Fruit fly (Drosophila melanogaster) whole organism, embryonic: ENCODE data around the gene CG14232.

Source experiments
- Awh ChIP-seq: fragments of 200-800 bp; sonication (Bioruptor generic); IDR thresholded peaks from 2 replicates; pipeline ENCODE4, ENCODE4 v1.3.6; 2022; ENCODE audit warnings: missing biosample characterization, missing genetic modification characterization
- BtbVII ChIP-seq: fragments of 200-800 bp; sonication (Bioruptor generic); optimal IDR thresholded peaks from 3 replicates; lab custom pipeline; 2017; ENCODE audit warnings: missing biosample characterization, mild to moderate bottlenecking, missing genetic modification characterization
- CG1024 ChIP-seq: fragments of 200-800 bp; sonication (Bioruptor generic); IDR thresholded peaks from 2 replicates; pipeline ENCODE4 v1.3.6; 2022; ENCODE audit warnings: missing biosample characterization, missing genetic modification characterization
- CG10267 ChIP-seq: fragments of 200-800 bp; sonication (Bioruptor generic); optimal IDR thresholded peaks from 2 replicates; lab custom pipeline; 2018; ENCODE audit warnings: missing biosample characterization, mild to moderate bottlenecking, missing genetic modification characterization, moderate library complexity
- CG11456 ChIP-seq: fragments of 200-800 bp; sonication (Bioruptor generic); IDR thresholded peaks from 3 replicates; pipeline ENCODE4 v1.3.6; 2022; ENCODE audit warnings: missing biosample characterization, missing genetic modification characterization
- CG12071 ChIP-seq: fragments of 200-800 bp; sonication (Bioruptor generic); optimal IDR thresholded peaks from 3 replicates; lab custom pipeline; 2018; ENCODE audit warnings: missing biosample characterization, mild to moderate bottlenecking, missing genetic modification characterization
- CG12219 ChIP-seq: fragments of 200-800 bp; sonication (Bioruptor generic); optimal IDR thresholded peaks from 3 replicates; lab custom pipeline; 2018; ENCODE audit warnings: missing biosample characterization, mild to moderate bottlenecking, missing genetic modification characterization
- CG12769 ChIP-seq: fragments of 200-800 bp; sonication (Bioruptor generic); optimal IDR thresholded peaks from 2 replicates; lab custom pipeline; 2019; ENCODE audit warnings: missing biosample characterization, mild to moderate bottlenecking, missing genetic modification characterization, moderate library complexity
- CG13775 ChIP-seq: fragments of 200-800 bp; sonication (Bioruptor generic); optimal IDR thresholded peaks from 3 replicates; lab custom pipeline; 2017; ENCODE audit warnings: missing biosample characterization, mild to moderate bottlenecking, missing genetic modification characterization
- CG15479 ChIP-seq: fragments of 200-800 bp; sonication (Bioruptor generic); optimal IDR thresholded peaks from 3 replicates; lab custom pipeline; 2019; ENCODE audit warnings: missing biosample characterization, mild to moderate bottlenecking, missing genetic modification characterization, moderate library complexity
- CG16813 ChIP-seq: fragments of 200-800 bp; sonication (Bioruptor generic); IDR thresholded peaks from 3 replicates; pipeline ENCODE4 v1.3.6; 2022; ENCODE audit warnings: missing biosample characterization, missing genetic modification characterization; ENCODE audit not compliant: partially characterized antibody
- CG1792 ChIP-seq: fragments of 200-800 bp; sonication (Bioruptor generic); optimal IDR thresholded peaks from 2 replicates; lab custom pipeline; 2016; ENCODE audit warnings: missing biosample characterization, missing genetic modification characterization
- CG2199 ChIP-seq: fragments of 200-800 bp; sonication (Bioruptor generic); IDR thresholded peaks from 3 replicates; pipeline ENCODE4 v1.3.6; 2022; ENCODE audit warnings: missing biosample characterization, missing genetic modification characterization
- CG2678 ChIP-seq: fragments of 200-800 bp; sonication (Bioruptor generic); optimal IDR thresholded peaks from 3 replicates; lab custom pipeline; 2019; ENCODE audit warnings: missing biosample characterization, mild to moderate bottlenecking, missing genetic modification characterization, moderate library complexity
- CG2712 ChIP-seq: fragments of 200-800 bp; optimal IDR thresholded peaks from 3 replicates; lab custom pipeline; 2019; ENCODE audit warnings: missing biosample characterization, mild to moderate bottlenecking, missing genetic modification characterization, moderate library complexity
- CG5245 ChIP-seq: fragments of 200-800 bp; sonication (Bioruptor generic); optimal IDR thresholded peaks from 3 replicates; lab custom pipeline; 2016; ENCODE audit warnings: missing biosample characterization, missing genetic modification characterization
- CG6254 ChIP-seq: fragments of 200-800 bp; sonication (Bioruptor generic); optimal IDR thresholded peaks from 3 replicates; lab custom pipeline; 2017; ENCODE audit warnings: mild to moderate bottlenecking, missing biosample characterization, missing genetic modification reagents, missing genetic modification characterization
- CG7839 ChIP-seq: fragments of 200-800 bp; sonication (Bioruptor generic); optimal IDR thresholded peaks from 3 replicates; lab custom pipeline; 2018; ENCODE audit warnings: missing biosample characterization, mild to moderate bottlenecking, missing genetic modification characterization, moderate library complexity
- CG8281 ChIP-seq: fragments of 200-800 bp; sonication (Bioruptor generic); optimal IDR thresholded peaks from 2 replicates; lab custom pipeline; 2018; ENCODE audit warnings: missing biosample characterization, mild to moderate bottlenecking, missing genetic modification characterization, moderate library complexity
- CG9797 ChIP-seq: fragments of 200-800 bp; sonication (Bioruptor generic); optimal IDR thresholded peaks from 3 replicates; lab custom pipeline; 2018; ENCODE audit warnings: missing biosample characterization, mild to moderate bottlenecking, missing genetic modification characterization
- D ChIP-seq, 2 experiments: fragments of 200-800 bp in 1 of 2; fragments of >200 bp in 1 of 2; sonication (Bioruptor generic) in 1 of 2; optimal IDR thresholded peaks; 2 replicates in 1 of 2; 3 replicates in 1 of 2; lab custom pipeline; 2017; ENCODE audit warnings: mild to moderate bottlenecking in 1 of 2, missing biosample characterization in 1 of 2, missing genetic modification characterization in 1 of 2, missing genetic modification reagents in 1 of 2
- Doc3 ChIP-seq: fragments of 200-800 bp; sonication (Bioruptor generic); IDR thresholded peaks from 3 replicates; pipeline ENCODE4 v1.3.6; 2022; ENCODE audit warnings: missing biosample characterization, missing genetic modification characterization; ENCODE audit not compliant: partially characterized antibody
- Dp ChIP-seq: fragments of 200-800 bp; sonication (Bioruptor generic); optimal IDR thresholded peaks from 2 replicates; lab custom pipeline; 2018; ENCODE audit warnings: missing biosample characterization, mild to moderate bottlenecking, missing genetic modification characterization, moderate library complexity
- Ets97D ChIP-seq: fragments of 200-800 bp; sonication (Bioruptor generic); optimal IDR thresholded peaks from 3 replicates; lab custom pipeline; 2016; ENCODE audit warnings: missing biosample characterization, missing genetic modification characterization
- HLH4C ChIP-seq: fragments of 200-800 bp; sonication (Bioruptor generic); IDR thresholded peaks from 3 replicates; pipeline ENCODE4 v1.3.6; 2022; ENCODE audit warnings: missing biosample characterization, missing genetic modification characterization; ENCODE audit not compliant: partially characterized antibody
- HLHmδ ChIP-seq: fragments of 200-800 bp; sonication (Bioruptor generic); optimal IDR thresholded peaks from 2 replicates; lab custom pipeline; 2018; ENCODE audit warnings: missing biosample characterization, mild to moderate bottlenecking, missing genetic modification characterization, moderate library complexity
- Hr78 ChIP-seq, 2 experiments: fragments of 200-800 bp in 1 of 2; fragments of >200 bp in 1 of 2; sonication (Bioruptor generic) in 1 of 2; optimal IDR thresholded peaks; 2 replicates each; lab custom pipeline; 2017 to 2019; ENCODE audit warnings: missing biosample characterization in 2 of 2, missing genetic modification characterization in 2 of 2, mild to moderate bottlenecking in 1 of 2, moderate library complexity in 1 of 2
- Lhr ChIP-seq: fragments of 200-800 bp; sonication (Bioruptor generic); optimal IDR thresholded peaks from 3 replicates; lab custom pipeline; 2017; ENCODE audit warnings: mild to moderate bottlenecking, missing biosample characterization, missing genetic modification reagents, missing genetic modification characterization
- Mad ChIP-seq: fragments of 200-800 bp; sonication (Bioruptor generic); optimal IDR thresholded peaks from 2 replicates; lab custom pipeline; 2016; ENCODE audit warnings: missing biosample characterization, missing genetic modification characterization
- NC2α ChIP-seq: fragments of 200-800 bp; sonication (Bioruptor generic); optimal IDR thresholded peaks from 2 replicates; lab custom pipeline; 2016; ENCODE audit warnings: missing biosample characterization, missing genetic modification characterization
- TFAM ChIP-seq: fragments of 200-800 bp; sonication (Bioruptor generic); optimal IDR thresholded peaks from 2 replicates; lab custom pipeline; 2017; ENCODE audit warnings: missing biosample characterization, missing genetic modification characterization, inconsistent platforms
- Vsx1 ChIP-seq: fragments of 200-800 bp; sonication (Bioruptor generic); optimal IDR thresholded peaks from 2 replicates; lab custom pipeline; 2017; ENCODE audit warnings: missing biosample characterization, mild to moderate bottlenecking, missing genetic modification characterization, missing genetic modification reagents
- Xbp1 ChIP-seq: fragments of 200-800 bp; sonication (Bioruptor generic); optimal IDR thresholded peaks from 3 replicates; lab custom pipeline; 2016; ENCODE audit warnings: missing biosample characterization, mild to moderate bottlenecking, missing genetic modification characterization
- aop ChIP-seq: fragments of 200-800 bp; sonication (Bioruptor generic); IDR thresholded peaks from 2 replicates; pipeline ENCODE4 v1.3.6; 2022; ENCODE audit warnings: missing biosample characterization, missing genetic modification characterization
- bigmax ChIP-seq: fragments of 200-800 bp; sonication (Bioruptor generic); optimal IDR thresholded peaks from 2 replicates; lab custom pipeline; 2018; ENCODE audit warnings: missing biosample characterization, mild to moderate bottlenecking, missing genetic modification characterization
- cad ChIP-seq: fragments of >200 bp; optimal IDR thresholded peaks from 2 replicates; lab custom pipeline; 2017; ENCODE audit warnings: missing biosample characterization, missing genetic modification characterization
- caup ChIP-seq: fragments of 200-800 bp; sonication (Bioruptor generic); optimal IDR thresholded peaks from 3 replicates; lab custom pipeline; 2017; ENCODE audit warnings: missing biosample characterization, mild to moderate bottlenecking, missing genetic modification characterization, moderate library complexity; ENCODE audit not compliant: severe bottlenecking
- cg ChIP-seq: fragments of 200-800 bp; sonication (Bioruptor generic); optimal IDR thresholded peaks from 3 replicates; lab custom pipeline; 2019; ENCODE audit warnings: missing biosample characterization, mild to moderate bottlenecking, missing genetic modification characterization, moderate library complexity
- chinmo ChIP-seq: fragments of 200-800 bp; sonication (Bioruptor generic); IDR thresholded peaks from 4 replicates; pipeline ENCODE4 v1.3.6; 2022; ENCODE audit warnings: missing biosample characterization, missing genetic modification characterization; ENCODE audit not compliant: partially characterized antibody
- emc ChIP-seq: fragments of 200-800 bp; sonication (Bioruptor generic); optimal IDR thresholded peaks from 2 replicates; lab custom pipeline; 2016; ENCODE audit warnings: missing biosample characterization, missing genetic modification characterization
- fd3F ChIP-seq: fragments of 200-800 bp; sonication (Bioruptor generic); optimal IDR thresholded peaks from 2 replicates; lab custom pipeline; 2018; ENCODE audit warnings: missing biosample characterization, mild to moderate bottlenecking, missing genetic modification characterization, moderate library complexity
- her ChIP-seq: fragments of 200-800 bp; sonication (Bioruptor generic); optimal IDR thresholded peaks from 2 replicates; lab custom pipeline; 2016; ENCODE audit warnings: missing biosample characterization, missing genetic modification characterization
- otp ChIP-seq: fragments of 200-800 bp; sonication (Bioruptor generic); IDR thresholded peaks from 3 replicates; pipeline ENCODE4, ENCODE4 v1.3.6; 2022; ENCODE audit warnings: missing biosample characterization, missing genetic modification characterization
- p53 ChIP-seq: fragments of 200-800 bp; sonication (Bioruptor generic); optimal IDR thresholded peaks from 2 replicates; lab custom pipeline; 2016; ENCODE audit warnings: missing biosample characterization, missing genetic modification characterization
- ro ChIP-seq: fragments of 200-800 bp; sonication (Bioruptor generic); IDR thresholded peaks from 2 replicates; pipeline ENCODE4 v1.3.6; 2022; ENCODE audit warnings: missing biosample characterization, missing genetic modification characterization
- twi ChIP-seq: fragments of 200-800 bp; optimal IDR thresholded peaks from 2 replicates; lab custom pipeline; 2019; ENCODE audit warnings: missing biosample characterization, mild to moderate bottlenecking, missing genetic modification characterization, moderate library complexity
- wek ChIP-seq: fragments of 200-800 bp; sonication (Bioruptor generic); optimal IDR thresholded peaks from 3 replicates; lab custom pipeline; 2018; ENCODE audit warnings: missing biosample characterization, mild to moderate bottlenecking, missing genetic modification characterization, moderate library complexity

Gene CG14232

DNA sequence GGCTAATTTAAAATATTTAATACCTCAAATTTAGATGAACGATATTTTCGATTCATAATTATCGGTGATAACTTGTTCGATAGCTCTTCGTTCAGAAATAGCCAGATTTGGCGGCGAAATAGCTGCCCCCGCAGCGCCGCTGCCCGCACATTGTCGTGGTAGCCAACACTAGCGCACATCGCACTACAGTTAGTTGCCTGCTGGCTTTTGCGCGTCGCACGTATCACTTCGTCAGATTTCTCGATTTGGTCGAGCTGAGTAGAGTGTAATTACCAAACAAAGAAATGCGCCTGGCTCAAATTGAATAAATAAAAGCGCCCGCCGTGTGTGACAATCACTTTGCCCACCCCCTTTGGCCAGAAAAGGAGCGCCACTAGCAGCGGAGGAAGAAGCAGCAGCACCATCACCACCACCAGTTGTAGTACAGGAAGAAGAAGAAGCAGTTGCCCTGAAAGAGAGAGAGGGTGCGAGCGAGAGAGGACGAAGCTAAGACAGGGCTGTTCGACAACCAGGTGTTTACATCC, 46.6 kb upstream of the CG14232 start, which contains the start of gene Abcd3 (continued):
- no peak for TF ChIP-seq fd3F (GFP tag; lab: Kevin White, UChicago)
- no peak for TF ChIP-seq TFAM (GFP tag; lab: Kevin White, UChicago)
- no peak for TF ChIP-seq bigmax (GFP tag; lab: Kevin White, UChicago)
- no peak for TF ChIP-seq CG2199
- no peak for TF ChIP-seq emc
- TF ChIP-seq wek (GFP tag; lab: Kevin White, UChicago), result peak; percentile 6
- TF ChIP-seq CG12769, result peak; percentile 22
- peak; percentile 76 for TF ChIP-seq CG15479 (GFP tag; lab: Kevin White, UChicago)
- no peak for TF ChIP-seq D (optimal IDR thresholded peaks at IDR 0.05; lab: Kevin White, UChicago)
- TF ChIP-seq D (GFP tag; optimal IDR thresholded peaks at IDR 0.05; lab: Kevin White, UChicago), result peak; percentile 32
- TF ChIP-seq Doc3 (GFP tag; lab: Robert Waterston, UW), result 0 out of 3 replicates have a peak, but pooled peaks have one; percentile 34
- TF ChIP-seq caup, result peak; percentile 45
- TF ChIP-seq otp, result 0 out of 3 replicates have a peak, but pooled peaks have one; percentile 26
- TF ChIP-seq p53 (GFP tag; lab: Kevin White, UChicago), result peak; percentile 50
- peak; percentile 60 for TF ChIP-seq BtbVII (GFP tag; lab: Kevin White, UChicago)
- peak; percentile 75 for TF ChIP-seq HLH4C (GFP tag; lab: Robert Waterston, UW)
- peak; percentile 18 for TF ChIP-seq CG13775 (GFP tag; lab: Kevin White, UChicago)
- no peak for TF ChIP-seq CG8281
- TF ChIP-seq HLHmδ (GFP tag; lab: Kevin White, UChicago), result peak; percentile 22
- TF ChIP-seq Lhr (GFP tag; lab: Kevin White, UChicago), result peak; percentile 2
- no peak for TF ChIP-seq cad
- TF ChIP-seq CG7839 (tag; lab: Kevin White, UChicago), result peak; percentile 25
- TF ChIP-seq ro (GFP tag; lab: Robert Waterston, UW), result no peak
- no peak for TF ChIP-seq aop (GFP tag; lab: Robert Waterston, UW)
- TF ChIP-seq CG1792 (GFP tag; lab: Kevin White, UChicago), result peak; percentile 40
- peak; percentile 11 for TF ChIP-seq CG12219 (GFP tag; lab: Kevin White, UChicago)
- TF ChIP-seq CG5245 (GFP tag; lab: Kevin White, UChicago), result no peak
- peak; percentile 91 for TF ChIP-seq chinmo (GFP tag; lab: Robert Waterston, UW)
- TF ChIP-seq Vsx1 (GFP tag; lab: Kevin White, UChicago), result no peak
- TF ChIP-seq CG9797 (GFP tag; lab: Kevin White, UChicago), result peak; percentile 24
- TF ChIP-seq Xbp1 (GFP tag; lab: Kevin White, UChicago), result peak; percentile 1
- TF ChIP-seq CG16813 (GFP tag; lab: Robert Waterston, UW), result peak; percentile 60; the same call in 2 of the 3 replicates
- peak; percentile 31 for TF ChIP-seq CG6254 (GFP tag; lab: Kevin White, UChicago)
- TF ChIP-seq CG2712, result peak; percentile 19
- 0 out of 3 replicates have a peak, but pooled peaks have one; percentile 49 for TF ChIP-seq CG11456
- peak; percentile 59 for TF ChIP-seq twi (tag; lab: Kevin White, UChicago)
- peak; percentile 46 for TF ChIP-seq Dp (GFP tag; lab: Kevin White, UChicago)
- no peak for TF ChIP-seq Mad
- TF ChIP-seq cg (GFP tag; lab: Kevin White, UChicago), result peak; percentile 76
- peak; percentile 55 for TF ChIP-seq her (GFP tag; lab: Kevin White, UChicago)
- TF ChIP-seq Awh (GFP tag; lab: Robert Waterston, UW), result 0 out of 2 replicates have a peak, but pooled peaks have one; percentile 42
- no peak for TF ChIP-seq NC2α (GFP tag; lab: Kevin White, UChicago)
- TF ChIP-seq CG10267 (tag; lab: Kevin White, UChicago), result peak; percentile 83
- TF ChIP-seq Hr78 (GFP tag; optimal IDR thresholded peaks at IDR 0.05; lab: Kevin White, UChicago), result no peak
- TF ChIP-seq Ets97D, result peak; percentile 18
- TF ChIP-seq CG12071 (GFP tag; lab: Kevin White, UChicago), result peak; percentile 52
- peak; percentile 43 for TF ChIP-seq CG2678 (tag; lab: Kevin White, UChicago)
- TF ChIP-seq CG1024, result 0 out of 2 replicates have a peak, but pooled peaks have one; percentile 28
